Worm (Caenorhabditis elegans) whole organism, midembryonic: ENCODE measurements around the gene T21C9.13.

Source experiments
- T22C8.4 ChIP-seq: fragments of 200-800 bp; sonication (Bioruptor generic); IDR thresholded peaks from 2 replicates; pipeline ENCODE4 v1.3.6; 2022; ENCODE audit warnings: missing genetic modification characterization, missing compliant biosample characterization
- cog-1 ChIP-seq: sonication (generic microtip); optimal IDR thresholded peaks from 2 replicates; lab custom pipeline; 2016; ENCODE audit warnings: missing genetic modification characterization, missing compliant biosample characterization
- flt-1 ChIP-seq: fragments of 200-800 bp; sonication (Bioruptor generic); IDR thresholded peaks from 2 replicates; pipeline ENCODE4 v1.3.6; 2022; ENCODE audit warnings: missing genetic modification characterization, missing compliant biosample characterization
- klf-2 ChIP-seq: fragments of 200-800 bp; sonication (Bioruptor generic); conservative IDR thresholded peaks from 2 replicates; pipeline ENCODE4 v1.3.6; 2022; ENCODE audit warnings: missing genetic modification reagents, missing genetic modification characterization, missing compliant biosample characterization
- med-1 ChIP-seq: sonication (generic microtip); optimal IDR thresholded peaks from 2 replicates; lab custom pipeline; 2017; ENCODE audit warnings: missing genetic modification characterization, mild to moderate bottlenecking, missing compliant biosample characterization, antibody characterized with exemption, missing genetic modification reagents; ENCODE audit not compliant: insufficient read depth
- ref-1 ChIP-seq: fragments of 200-800 bp; sonication (Bioruptor generic); conservative IDR thresholded peaks from 2 replicates; pipeline ENCODE4 v1.3.6; 2022; ENCODE audit warnings: missing genetic modification reagents, missing genetic modification characterization, missing compliant biosample characterization
- tab-1 ChIP-seq: fragments of 200-800 bp; sonication (Bioruptor generic); IDR thresholded peaks from 2 replicates; pipeline ENCODE4 v1.3.6; 2022; ENCODE audit warnings: missing genetic modification characterization, missing compliant biosample characterization
- ztf-23 ChIP-seq: fragments of 200-800 bp; sonication (Bioruptor generic); IDR thresholded peaks from 2 replicates; pipeline ENCODE4 v1.3.6; 2022; ENCODE audit warnings: missing genetic modification reagents, missing genetic modification characterization, missing compliant biosample characterization
- ztf-29 ChIP-seq: fragments of 200-800 bp; sonication (Bioruptor generic); IDR thresholded peaks from 2 replicates; pipeline ENCODE4 v1.3.6; 2022; ENCODE audit warnings: missing genetic modification reagents, missing genetic modification characterization, missing compliant biosample characterization

The T21C9.13 gene

DNA sequence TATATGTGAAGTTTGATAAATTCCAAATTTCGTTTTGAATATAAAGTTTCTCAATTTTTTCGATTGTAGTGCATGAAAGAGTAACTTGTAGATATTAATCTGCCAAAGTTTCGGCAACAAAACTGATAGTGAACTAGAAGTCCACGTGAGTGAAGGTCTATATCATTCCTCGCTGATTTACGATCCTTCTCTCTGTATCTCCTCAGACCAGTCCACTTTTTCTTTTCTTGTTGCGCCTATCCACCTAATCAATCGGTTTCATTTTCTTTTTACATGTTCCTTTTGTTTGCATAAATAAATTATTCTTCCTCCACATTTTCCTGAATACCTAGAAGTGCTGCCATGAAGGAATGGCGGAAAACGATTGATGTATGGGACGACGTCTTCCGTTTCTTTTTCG lies 32.9 kb upstream of the T21C9.13 start:
- TF ChIP-seq T22C8.4 (GFP tag; lab: Robert Waterston, UW) (no peak), ztf-29 (GFP tag; lab: Robert Waterston, UW) (no peak)

DNA sequence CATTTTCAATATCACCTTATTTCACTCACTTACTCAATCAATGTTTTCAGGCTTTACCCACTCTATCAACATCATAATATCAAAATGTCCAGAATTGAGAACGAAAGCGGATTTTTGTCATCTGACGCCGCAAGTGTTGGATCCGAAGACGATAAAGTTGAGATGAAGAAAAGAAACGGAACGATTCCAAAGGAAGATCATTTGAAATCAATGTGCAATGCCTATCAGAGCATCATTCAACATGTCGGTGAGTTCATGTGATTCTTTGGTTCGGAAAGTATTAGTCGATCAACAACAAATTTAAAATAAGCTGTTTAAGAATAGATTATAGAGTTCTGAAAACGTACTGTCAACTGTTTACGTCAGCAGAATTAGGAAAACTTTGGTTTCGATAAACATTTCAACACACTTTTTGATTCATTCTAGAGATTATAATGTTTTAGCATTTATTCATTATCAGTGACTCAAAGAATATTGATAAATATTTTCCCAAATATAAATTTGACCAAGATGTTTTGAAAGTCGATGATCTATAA lies 32.2 kb upstream of the T21C9.13 start, which contains the start of gene cat-4:
Gene cat-4 (plus strand): TSS at position 51 of the 536 bp plus-strand sequence.
- no peak for TF ChIP-seq ref-1 (GFP tag; lab: Robert Waterston, UW)
- no peak for TF ChIP-seq ztf-23
- no peak for TF ChIP-seq T22C8.4 (GFP tag; lab: Robert Waterston, UW)
- TF ChIP-seq cog-1, result no peak
- no peak for TF ChIP-seq flt-1 (GFP tag; lab: Robert Waterston, UW)
- no peak for TF ChIP-seq tab-1 (GFP tag; lab: Robert Waterston, UW)
- no peak for TF ChIP-seq med-1 (GFP tag; lab: Kevin White, UChicago)
- no peak for TF ChIP-seq klf-2 (GFP tag; lab: Robert Waterston, UW)
- TF ChIP-seq ztf-29 (GFP tag; lab: Robert Waterston, UW), result no peak

DNA sequence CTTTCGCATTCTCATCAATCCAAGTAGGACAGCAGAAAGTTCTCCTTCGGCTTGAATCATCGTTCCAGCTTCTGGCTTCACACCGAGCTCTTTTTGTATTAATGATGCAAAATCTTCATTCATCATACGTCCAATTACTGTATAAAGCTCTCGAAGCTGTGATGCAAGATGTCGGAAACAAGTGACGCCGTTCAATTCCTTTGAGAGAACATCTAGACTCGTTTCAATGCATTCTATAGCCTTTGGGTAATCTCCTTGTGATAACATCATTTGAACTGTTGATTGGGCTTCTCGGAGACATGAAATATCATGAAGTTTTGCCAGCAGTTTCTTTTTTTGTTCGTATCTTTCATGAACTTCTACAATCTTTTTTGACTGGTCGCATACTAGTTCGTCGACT lies 28.6 kb upstream of the T21C9.13 start:
- TF ChIP-seq cog-1 (no peak), ref-1 (GFP tag; lab: Robert Waterston, UW) (no peak), ztf-29 (GFP tag; lab: Robert Waterston, UW) (no peak), tab-1 (GFP tag; lab: Robert Waterston, UW) (no peak), T22C8.4 (GFP tag; lab: Robert Waterston, UW) (no peak), klf-2 (GFP tag; lab: Robert Waterston, UW) (no peak), ztf-23 (no peak), med-1 (GFP tag; lab: Kevin White, UChicago) (no peak), flt-1 (GFP tag; lab: Robert Waterston, UW) (no peak)

DNA sequence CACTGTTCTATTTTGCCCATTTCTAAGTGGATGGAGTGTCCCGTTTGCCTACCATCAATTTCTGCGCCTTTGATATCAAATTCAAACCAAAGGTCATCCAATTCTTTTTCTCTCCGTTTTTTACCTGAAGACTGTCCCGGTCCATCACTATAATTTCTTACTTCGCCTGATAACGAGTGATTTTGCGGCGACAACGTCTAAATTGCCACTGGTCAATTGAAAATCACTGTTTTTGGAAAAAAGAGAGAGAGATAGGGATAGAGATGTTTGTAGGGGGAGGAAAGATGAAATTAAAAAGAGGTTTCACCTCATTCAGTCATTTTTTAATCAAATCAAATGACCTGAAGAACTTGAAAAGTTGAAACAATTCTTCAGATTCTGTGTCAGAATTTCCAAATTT lies 25.5 kb upstream of the T21C9.13 start:
- TF ChIP-seq T22C8.4 (GFP tag; lab: Robert Waterston, UW) (no peak), ztf-23 (no peak), klf-2 (GFP tag; lab: Robert Waterston, UW) (no peak), ref-1 (GFP tag; lab: Robert Waterston, UW) (no peak), flt-1 (GFP tag; lab: Robert Waterston, UW) (no peak)

DNA sequence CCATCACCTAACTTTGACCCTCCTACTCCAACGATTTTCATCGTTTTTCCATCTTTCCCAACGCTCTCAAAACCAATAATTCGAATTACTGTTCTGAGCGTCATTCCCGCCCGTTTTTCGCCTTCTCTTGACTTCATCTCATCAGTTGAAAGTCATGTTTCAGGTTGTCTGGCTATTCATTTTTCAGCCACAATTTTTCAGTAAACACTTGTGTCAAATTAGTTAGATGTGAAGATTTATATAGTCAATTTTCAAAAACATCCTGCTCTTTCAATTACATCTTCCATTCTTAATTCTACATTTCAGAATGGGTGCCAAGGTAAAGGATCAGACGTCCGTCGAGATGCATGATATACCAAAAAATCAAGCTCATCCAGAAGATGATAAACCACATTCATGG lies 24.5 kb upstream of the T21C9.13 start, which contains the start of gene del-6:
Gene del-6 (plus strand): TSS at position 301 of the 400 bp plus-strand sequence.
- no peak for TF ChIP-seq cog-1
- TF ChIP-seq tab-1 (GFP tag; lab: Robert Waterston, UW), result no peak
- no peak for TF ChIP-seq ztf-29 (GFP tag; lab: Robert Waterston, UW)
- TF ChIP-seq flt-1 (GFP tag; lab: Robert Waterston, UW), result no peak
- no peak for TF ChIP-seq med-1 (GFP tag; lab: Kevin White, UChicago)
- TF ChIP-seq klf-2 (GFP tag; lab: Robert Waterston, UW), result no peak
- no peak for TF ChIP-seq T22C8.4 (GFP tag; lab: Robert Waterston, UW)
- TF ChIP-seq ztf-23, result no peak
- no peak for TF ChIP-seq ref-1 (GFP tag; lab: Robert Waterston, UW)

DNA sequence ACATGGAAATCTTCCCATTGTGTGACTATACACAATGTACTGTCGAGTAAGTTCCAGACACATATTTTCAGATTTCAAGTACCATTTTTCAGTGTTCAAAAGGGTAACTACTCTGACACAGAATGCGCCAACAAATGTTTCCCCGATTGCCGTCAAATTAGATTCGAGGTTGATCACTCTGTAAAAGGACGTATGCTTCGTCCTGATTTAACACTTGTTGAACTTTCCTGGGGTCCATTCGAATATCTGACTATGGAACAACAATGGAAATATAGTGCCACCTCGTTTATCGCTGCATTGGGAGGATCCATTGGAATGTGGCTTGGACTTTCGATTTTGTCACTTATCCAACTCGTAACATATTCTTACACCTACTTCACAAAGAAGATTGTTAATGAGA lies 22.9 kb upstream of the T21C9.13 start:
- TF ChIP-seq tab-1 (GFP tag; lab: Robert Waterston, UW) (no peak), ztf-23 (no peak), T22C8.4 (GFP tag; lab: Robert Waterston, UW) (no peak), ztf-29 (GFP tag; lab: Robert Waterston, UW) (no peak), cog-1 (no peak), klf-2 (GFP tag; lab: Robert Waterston, UW) (no peak), flt-1 (GFP tag; lab: Robert Waterston, UW) (no peak), med-1 (GFP tag; lab: Kevin White, UChicago) (no peak), ref-1 (GFP tag; lab: Robert Waterston, UW) (no peak)

DNA sequence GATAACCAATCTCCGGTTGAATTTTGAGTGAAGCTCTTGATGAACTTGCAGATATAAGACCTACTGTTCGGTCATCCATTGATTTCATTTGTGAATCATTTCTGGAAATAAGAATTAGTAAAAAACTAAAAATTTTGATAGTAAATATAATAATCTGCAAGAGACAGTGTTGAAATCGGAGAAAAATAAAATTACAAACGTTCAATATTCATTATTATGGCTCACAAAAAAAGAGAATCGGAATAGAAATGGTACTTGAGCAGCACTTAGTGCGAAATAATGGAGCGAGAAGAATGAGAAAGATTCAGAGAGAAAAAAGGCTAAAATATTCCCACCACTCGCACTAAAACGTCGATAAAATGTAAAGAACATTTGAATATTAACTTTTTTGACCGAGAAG lies 20.7 kb upstream of the T21C9.13 start, which contains the start of gene vps-54:
Gene vps-54 (minus strand): TSS at position 101 of the 400 bp plus-strand sequence.
- no peak for TF ChIP-seq T22C8.4 (GFP tag; lab: Robert Waterston, UW)
- no peak for TF ChIP-seq flt-1 (GFP tag; lab: Robert Waterston, UW)
- no peak for TF ChIP-seq ref-1 (GFP tag; lab: Robert Waterston, UW)
- TF ChIP-seq cog-1, result no peak
- TF ChIP-seq med-1 (GFP tag; lab: Kevin White, UChicago), result no peak
- TF ChIP-seq ztf-29 (GFP tag; lab: Robert Waterston, UW), result no peak

DNA sequence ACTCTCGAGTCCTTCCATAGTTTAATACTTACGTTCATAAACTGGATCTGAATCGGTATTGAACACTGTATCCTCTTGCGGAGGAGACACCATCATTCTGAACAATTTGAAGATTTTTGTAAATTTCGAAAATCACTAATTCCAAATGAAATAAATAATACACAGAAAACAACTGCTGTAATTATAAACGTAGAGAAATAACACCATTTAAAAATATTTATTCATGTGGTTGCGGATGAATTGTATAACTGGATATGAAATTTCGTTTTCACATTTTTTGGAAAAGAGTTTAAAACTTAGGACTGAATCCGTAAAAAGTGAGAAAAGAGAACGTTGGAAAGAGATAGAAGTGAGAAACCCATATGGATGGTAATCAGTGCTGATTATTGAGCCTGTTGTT lies 18.8 kb upstream of the T21C9.13 start, which contains the start of gene mics-1:
Gene mics-1 (minus strand): TSS at position 101 of the 400 bp plus-strand sequence.
- TF ChIP-seq T22C8.4 (GFP tag; lab: Robert Waterston, UW) (no peak), ref-1 (GFP tag; lab: Robert Waterston, UW) (no peak), tab-1 (GFP tag; lab: Robert Waterston, UW) (no peak), cog-1 (no peak), ztf-29 (GFP tag; lab: Robert Waterston, UW) (no peak), ztf-23 (no peak), flt-1 (GFP tag; lab: Robert Waterston, UW) (no peak), med-1 (GFP tag; lab: Kevin White, UChicago) (no peak), klf-2 (GFP tag; lab: Robert Waterston, UW) (no peak)

DNA sequence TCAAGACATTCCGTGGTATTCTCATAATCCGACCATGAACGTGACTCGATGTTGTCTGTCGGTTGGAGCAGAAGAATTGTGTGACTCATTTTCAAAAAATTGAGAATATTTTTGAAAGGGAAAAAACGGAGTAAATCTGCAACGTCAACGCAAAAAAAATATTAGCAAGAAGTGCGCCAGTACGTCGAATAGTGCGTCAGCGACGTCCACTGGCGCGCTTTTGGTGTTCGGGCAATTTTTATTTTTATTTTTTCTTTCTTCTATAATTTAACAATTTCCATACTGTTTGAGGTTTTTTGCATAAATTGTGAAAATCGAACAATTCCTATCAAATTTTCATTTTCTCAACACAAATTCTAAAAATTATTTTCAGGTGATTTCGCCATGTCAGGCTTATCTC lies 18.1 kb upstream of the T21C9.13 start, which contains the start of the genes erh-1 and lpd-9:
Gene erh-1 (minus strand): TSS at position 204 of the 400 bp plus-strand sequence.
Gene lpd-9 (plus strand): TSS at position 368 of the 400 bp plus-strand sequence.
- TF ChIP-seq ztf-23 (0 out of 2 replicates have a peak, but pooled peaks have one; percentile 45), med-1 (GFP tag; lab: Kevin White, UChicago) (peak; percentile 33), cog-1 (no peak)

DNA sequence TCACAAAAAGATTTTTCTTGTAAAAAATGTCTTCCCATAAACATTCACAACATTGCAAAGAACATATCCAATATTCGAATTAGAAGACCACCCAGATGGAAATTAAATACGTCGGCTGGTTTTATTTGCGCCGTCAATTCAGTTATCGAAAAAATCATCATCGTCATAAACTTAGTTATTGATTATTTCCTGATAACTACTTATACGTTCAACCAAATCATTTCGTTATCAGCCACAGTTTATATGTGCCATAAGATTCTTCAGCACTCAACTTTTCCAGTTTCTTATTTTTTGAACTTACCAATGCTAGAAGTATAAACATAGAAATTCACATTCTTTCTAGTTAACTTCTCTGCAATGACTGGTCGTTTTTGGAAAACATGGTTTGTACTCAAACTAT lies 16.4 kb upstream of the T21C9.13 start:
- TF ChIP-seq med-1 (GFP tag; lab: Kevin White, UChicago) (no peak), flt-1 (GFP tag; lab: Robert Waterston, UW) (no peak), ztf-29 (GFP tag; lab: Robert Waterston, UW) (no peak), cog-1 (no peak), ref-1 (GFP tag; lab: Robert Waterston, UW) (no peak), tab-1 (GFP tag; lab: Robert Waterston, UW) (no peak), ztf-23 (no peak), klf-2 (GFP tag; lab: Robert Waterston, UW) (no peak), T22C8.4 (GFP tag; lab: Robert Waterston, UW) (no peak)
